Worm (Caenorhabditis elegans) whole organism, early embryonic: ENCODE results near the gene Y57G11B.8.

Experiments used
- ceh-36 ChIP-seq: sonication (generic microtip); optimal IDR thresholded peaks from 2 replicates; lab custom pipeline; 2016; ENCODE audit warnings: missing genetic modification characterization, inconsistent platforms, missing compliant biosample characterization
- ets-7 ChIP-seq: sonication (generic microtip); optimal IDR thresholded peaks from 2 replicates; lab custom pipeline; 2016; ENCODE audit warnings: missing genotype, missing genetic modification characterization, missing compliant biosample characterization
- hmg-4 ChIP-seq: fragments of 200-800 bp; sonication (Bioruptor generic); optimal IDR thresholded peaks from 2 replicates; lab custom pipeline; 2018; ENCODE audit warnings: mild to moderate bottlenecking, missing genetic modification characterization, missing compliant biosample characterization
- pes-1 ChIP-seq: fragments of 200-800 bp; sonication (Bioruptor generic); IDR thresholded peaks from 2 replicates; pipeline ENCODE4 v1.3.6; 2022; ENCODE audit warnings: missing genetic modification reagents, missing genetic modification characterization, missing compliant biosample characterization
- scrt-1 ChIP-seq: fragments of 200-800 bp; sonication (Bioruptor generic); IDR thresholded peaks from 2 replicates; pipeline ENCODE4 v1.3.6; 2022; ENCODE audit warnings: missing genetic modification characterization, missing compliant biosample characterization
- tbx-37 ChIP-seq: fragments of 200-800 bp; sonication (Bioruptor generic); conservative IDR thresholded peaks from 2 replicates; pipeline ENCODE4 v1.3.6; 2022; ENCODE audit warnings: missing genetic modification reagents, missing genetic modification characterization, missing compliant biosample characterization

DNA sequence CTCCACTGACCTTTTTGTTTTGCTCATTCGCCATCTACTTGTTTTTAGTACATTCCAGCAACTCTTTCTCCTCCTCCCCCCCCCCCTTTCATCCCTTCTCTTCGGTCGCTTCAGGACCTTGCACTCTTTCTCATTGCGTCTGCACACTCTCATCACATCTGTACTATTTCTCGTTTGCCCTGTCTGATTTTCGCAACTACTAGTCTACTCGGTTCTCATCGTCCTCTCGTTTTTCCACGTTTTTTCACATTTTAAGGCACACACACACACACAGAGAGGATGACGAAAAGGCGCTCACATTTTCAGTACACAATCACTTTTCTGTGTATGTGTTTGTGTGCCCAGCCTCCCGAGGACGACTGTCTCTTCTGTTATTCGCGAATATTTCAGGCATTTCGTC is 42.0 kb upstream of the Y57G11B.8 start:
- TF ChIP-seq pes-1 (GFP tag; lab: Robert Waterston, UW) (no peak), ets-7 (tag; lab: Kevin White, UChicago) (no peak), scrt-1 (GFP tag; lab: Robert Waterston, UW) (no peak), hmg-4 (GFP tag; lab: Kevin White, UChicago) (no peak), tbx-37 (GFP tag; lab: Robert Waterston, UW) (no peak), ceh-36 (tag; lab: Kevin White, UChicago) (no peak)
